Fruit fly (Drosophila melanogaster) whole organism, larva: ENCODE measurements around the gene CG32081.
A peak's percentile ranks its signal among the peaks of the same experiment; 100 is the strongest.

Experiments used
- noc ChIP-seq: fragments of 200-800 bp; sonication (Bioruptor generic); optimal IDR thresholded peaks from 3 replicates; lab custom pipeline; 2019; ENCODE audit warnings: missing biosample characterization, mild to moderate bottlenecking, missing genetic modification characterization, moderate library complexity

CG32081 gene

DNA sequence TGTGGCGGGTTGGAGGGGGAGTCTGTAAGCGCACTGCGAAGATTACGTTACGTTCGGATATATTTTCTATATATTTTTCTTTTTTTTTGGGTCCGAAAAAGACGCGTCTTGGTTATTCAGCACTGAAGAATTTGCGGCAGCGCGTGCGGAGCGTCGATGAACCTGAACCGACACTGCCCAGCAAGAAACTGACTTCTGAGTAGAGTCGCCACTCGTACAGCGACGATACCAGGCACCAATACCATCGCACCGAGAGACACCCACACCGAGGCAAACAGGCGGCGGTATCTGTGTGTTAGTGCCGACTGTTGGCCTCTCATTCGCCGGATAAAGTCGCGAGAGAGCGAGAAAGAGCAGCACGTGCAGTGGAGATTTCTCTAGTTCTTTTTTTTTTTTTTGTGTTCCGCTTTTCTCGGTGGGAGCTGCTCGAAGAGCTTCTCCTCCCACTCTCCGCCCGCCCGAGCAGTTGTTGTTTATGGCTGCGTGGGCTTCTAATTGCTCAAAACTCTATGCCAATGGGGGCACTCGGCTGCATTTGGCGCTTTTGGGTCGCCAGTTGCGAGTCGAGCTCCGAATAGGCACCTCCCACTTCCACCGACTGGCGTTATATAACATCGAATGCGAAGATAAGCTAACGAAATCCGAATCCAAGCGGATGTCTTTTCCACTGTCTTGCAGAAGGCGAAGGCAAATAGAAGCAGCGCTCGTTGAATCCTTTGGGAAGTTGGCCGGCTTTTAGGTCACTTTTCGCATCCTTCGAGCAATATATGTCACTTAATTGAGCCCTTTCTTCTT, 18.2 kb upstream of the CG32081 start, which contains the start of gene klu:
Gene klu (minus strand): TSS at position 189 of the 795 bp plus-strand sequence.
- TF ChIP-seq noc: no peak

dm6 chr3L:11010410-11010827, 17.0 kb upstream of the CG32081 start:
- TF ChIP-seq noc: peak; percentile 5

- TF ChIP-seq noc: no peak
Observed at dm6 chr3L:11011610-11012202, 15.7 kb upstream of the CG32081 start.

- no peak for TF ChIP-seq noc
Observed at dm6 chr3L:11015203-11015602, 12.2 kb upstream of the CG32081 start.

- TF ChIP-seq noc: no peak
Observed at dm6 chr3L:11020058-11020457, 7.3 kb upstream of the CG32081 start.

dm6 chr3L:11021958-11022357, 5.4 kb upstream of the CG32081 start:
- no peak for TF ChIP-seq noc

DNA sequence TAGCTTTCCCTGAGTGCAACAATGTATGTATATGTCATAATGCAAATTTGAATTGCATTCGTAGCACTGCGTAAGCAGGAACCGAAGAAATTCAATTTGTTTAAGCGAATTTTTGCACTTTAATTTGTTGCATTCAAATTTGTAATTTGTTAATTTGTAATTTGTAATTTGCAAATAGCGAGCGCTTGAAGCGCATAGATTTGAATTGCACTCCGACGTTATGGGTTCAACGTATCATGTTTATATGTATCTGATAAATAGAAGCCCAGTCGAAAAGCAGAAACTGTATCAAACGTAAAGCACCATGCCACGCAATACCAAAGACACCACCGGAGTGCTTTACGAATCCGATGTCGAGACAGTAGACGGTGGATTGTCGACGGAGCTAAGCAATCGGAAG, 4.1 kb upstream of the CG32081 start, which contains the start of gene Fad2:
Gene Fad2 (plus strand): TSS at position 301 of the 400 bp plus-strand sequence.
- no peak for TF ChIP-seq noc

DNA sequence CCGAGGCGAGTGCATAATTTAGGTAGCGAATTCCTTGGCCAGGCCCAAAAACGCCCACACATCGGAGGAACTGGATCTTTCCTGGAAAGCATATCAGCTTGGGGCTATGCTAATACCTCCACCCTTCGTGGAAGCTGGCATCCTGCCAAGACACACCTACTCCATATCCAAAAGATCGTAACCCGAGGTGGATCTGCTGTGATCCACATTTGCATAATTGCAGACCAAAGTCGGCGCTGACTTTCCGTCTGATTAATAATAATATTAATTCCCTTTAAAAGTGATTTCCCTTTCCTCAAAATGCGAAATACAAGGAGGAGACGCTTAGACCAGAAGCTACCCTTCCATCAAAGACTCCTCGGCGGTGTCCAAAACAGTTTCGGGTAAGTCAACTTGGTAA, 2.1 kb upstream of the CG32081 start, which contains the start of gene CG32079:
Gene CG32079 (plus strand): TSS at position 301 of the 400 bp plus-strand sequence.
- TF ChIP-seq noc: no peak

dm6 chr3L:11031784-11032183, 4.4 kb downstream of the CG32081 start:
- no peak for TF ChIP-seq noc

DNA sequence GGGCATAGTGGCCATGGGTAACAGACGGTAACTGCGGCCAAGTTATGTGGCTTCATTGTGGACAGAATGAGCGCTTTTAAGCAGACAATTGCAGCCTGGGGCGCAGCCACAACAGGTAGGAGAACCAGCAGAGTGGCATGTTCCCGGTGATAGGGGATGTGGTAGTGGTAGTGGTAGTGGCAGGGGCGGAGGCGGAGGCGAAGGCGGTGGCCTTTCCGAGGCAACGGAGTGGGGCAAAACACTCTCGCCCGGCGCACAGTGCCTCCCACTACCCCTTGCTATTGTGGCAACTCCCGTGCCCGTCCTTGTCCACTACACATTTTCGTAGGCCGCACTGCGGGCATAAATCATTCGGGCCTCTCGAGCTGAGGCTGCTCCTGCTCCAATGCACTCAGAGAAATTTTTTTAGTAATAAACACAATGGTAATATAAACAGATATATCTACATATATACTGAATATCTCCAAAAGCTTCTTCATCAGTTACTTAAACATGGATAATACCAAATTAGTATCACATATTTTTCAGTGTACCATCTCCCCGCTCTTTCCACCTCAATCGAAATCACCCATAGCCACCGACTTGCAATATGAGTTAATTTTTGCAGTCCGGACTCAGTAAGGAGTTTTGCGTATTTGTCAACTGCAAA, 6.1 kb downstream of the CG32081 start:
- no peak for TF ChIP-seq noc

DNA sequence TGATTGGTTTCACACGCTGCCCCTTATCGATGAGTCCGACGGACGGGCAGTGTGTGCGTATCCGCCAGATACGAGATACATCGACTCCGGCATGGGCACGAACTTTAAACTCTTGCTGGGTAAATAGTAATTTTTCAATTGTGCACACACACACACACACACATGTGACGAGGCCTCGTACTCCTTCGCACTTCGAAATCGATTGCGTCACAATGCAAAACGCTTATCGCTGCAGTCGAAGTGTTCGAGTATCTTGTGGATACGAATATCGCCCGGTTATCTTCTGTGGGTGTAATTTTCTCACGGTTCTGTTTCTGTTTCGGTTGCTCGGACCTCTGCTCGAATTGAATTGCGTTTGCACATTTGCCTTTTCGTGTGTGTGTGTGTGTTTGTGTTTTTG, 7.7 kb downstream of the CG32081 start:
- TF ChIP-seq noc: no peak

DNA sequence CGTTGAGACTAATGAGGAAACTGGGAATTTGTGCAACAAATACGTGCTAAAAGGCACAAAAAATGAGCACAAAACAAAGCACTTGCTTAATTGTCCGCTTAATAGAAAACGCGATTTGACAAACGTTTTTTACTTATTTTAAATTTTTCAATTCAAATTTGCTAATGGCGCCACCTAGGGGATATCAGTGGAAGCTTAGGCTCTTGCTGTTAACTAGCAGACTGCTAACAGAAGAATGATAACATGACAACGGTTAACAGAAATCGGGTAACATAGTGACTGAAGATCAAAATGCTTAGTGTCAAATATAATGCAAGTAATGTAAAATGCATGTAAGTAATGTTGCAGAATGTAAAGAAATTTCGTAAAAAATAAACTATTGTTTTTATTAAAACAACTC, 13.8 kb downstream of the CG32081 start:
- no peak for TF ChIP-seq noc

DNA sequence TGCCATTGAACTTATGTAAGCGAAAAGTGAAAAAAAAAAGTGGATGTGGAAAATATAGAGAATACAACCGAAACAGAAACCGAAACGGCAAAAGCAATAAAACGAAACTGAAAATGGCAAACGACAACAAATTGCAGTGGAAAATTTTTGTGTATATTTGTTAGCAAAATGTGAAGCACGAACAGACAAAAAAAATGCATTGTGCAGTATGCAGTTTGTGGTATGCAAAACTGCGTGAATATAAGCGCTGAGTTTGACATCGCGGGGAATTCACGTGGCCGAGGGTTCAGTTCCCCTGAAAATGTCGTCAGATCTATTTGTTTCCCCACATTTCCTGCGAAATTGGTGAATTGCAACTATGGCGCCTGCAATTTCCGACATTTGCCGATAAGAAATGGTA, 16.3 kb downstream of the CG32081 start:
- TF ChIP-seq noc: no peak

- TF ChIP-seq noc: no peak
Observed at dm6 chr3L:11045009-11045408, 17.6 kb downstream of the CG32081 start.

dm6 chr3L:11046559-11046958, 19.2 kb downstream of the CG32081 start:
- TF ChIP-seq noc: no peak

dm6 chr3L:11047877-11048276, 20.5 kb downstream of the CG32081 start:
- no peak for TF ChIP-seq noc

dm6 chr3L:11049414-11049813, 22.0 kb downstream of the CG32081 start:
- TF ChIP-seq noc: peak; percentile 26

dm6 chr3L:11051271-11051670, 23.9 kb downstream of the CG32081 start, which contains the start of gene CG43693:
Gene CG43693, minus strand, starts transcription at chr3L:11051371.
- TF ChIP-seq noc: no peak
